Worm (Caenorhabditis elegans) whole organism, L2 larva: Measurements from ENCODE around the gene C52E2.5.

Experiments used
- ama-1 ChIP-seq: fragments of 150-350 bp; optimal IDR thresholded peaks from 2 replicates; lab custom pipeline; 2018; ENCODE audit warnings: inconsistent platforms
- ceh-16 ChIP-seq: fragments of 150-350 bp; optimal IDR thresholded peaks from 2 replicates; lab custom pipeline; 2014; ENCODE audit warnings: missing biosample characterization, missing genetic modification characterization
- lsy-2 ChIP-seq, 2 experiments: fragments of 150-350 bp in 1 of 2; sonication (generic microtip) in 1 of 2; optimal IDR thresholded peaks; 2 replicates each; lab custom pipeline; 2014 to 2017; ENCODE audit warnings: missing biosample characterization in 2 of 2, missing genetic modification characterization in 2 of 2
- unc-39 ChIP-seq: fragments of 150-350 bp; optimal IDR thresholded peaks from 2 replicates; lab custom pipeline; 2014; ENCODE audit warnings: missing biosample characterization, missing genetic modification characterization
- unc-62 ChIP-seq: fragments of 150-350 bp; optimal IDR thresholded peaks from 2 replicates; lab custom pipeline; 2014; ENCODE audit warnings: missing biosample characterization, missing genetic modification reagents, missing genetic modification characterization
- ztf-4 ChIP-seq: fragments of 150-350 bp; optimal IDR thresholded peaks from 2 replicates; lab custom pipeline; 2014; ENCODE audit warnings: missing biosample characterization, missing genetic modification characterization

- TF ChIP-seq ceh-16 (tag; lab: Kevin White, UChicago) (no peak), ztf-4 (tag; lab: Kevin White, UChicago) (no peak), ama-1 (lab: Kevin White, UChicago) (no peak), lsy-2 (tag; optimal IDR thresholded peaks at IDR 0.05; lab: Kevin White, UChicago) (no peak), unc-39 (tag; lab: Kevin White, UChicago) (no peak), unc-62 (GFP tag; lab: Kevin White, UChicago) (no peak)
Observed at ce11 chrII:1836204-1836603, 6.5 kb downstream of the C52E2.5 start, which contains the start of gene T08E11.1.
